Fruit fly (Drosophila melanogaster) whole organism, embryonic: ENCODE measurements around the gene Kyat.

ENCODE experiments used
- Blimp-1 ChIP-seq: fragments of 200-800 bp; sonication (Bioruptor generic); optimal IDR thresholded peaks from 3 replicates; lab custom pipeline; 2018; ENCODE audit warnings: missing biosample characterization, missing genetic modification characterization, mild to moderate bottlenecking, moderate library complexity, missing genetic modification reagents
- CG10654 ChIP-seq: fragments of 200-800 bp; sonication (Bioruptor generic); optimal IDR thresholded peaks from 2 replicates; lab custom pipeline; 2016; ENCODE audit warnings: missing biosample characterization, missing genetic modification characterization
- CG11398 ChIP-seq: fragments of 200-800 bp; sonication (Bioruptor generic); optimal IDR thresholded peaks from 2 replicates; lab custom pipeline; 2016; ENCODE audit warnings: missing biosample characterization, missing genetic modification characterization
- CG11504 ChIP-seq: fragments of 200-800 bp; sonication (Bioruptor generic); optimal IDR thresholded peaks from 3 replicates; lab custom pipeline; 2019; ENCODE audit warnings: missing biosample characterization, mild to moderate bottlenecking, missing genetic modification characterization, moderate library complexity
- CG14014 ChIP-seq: fragments of 200-800 bp; sonication (Bioruptor generic); IDR thresholded peaks from 2 replicates; pipeline ENCODE4 v1.3.6; 2022; ENCODE audit warnings: missing biosample characterization, missing genetic modification characterization
- CG14965 ChIP-seq: fragments of 200-800 bp; sonication (Bioruptor generic); optimal IDR thresholded peaks from 2 replicates; lab custom pipeline; 2016; ENCODE audit warnings: missing biosample characterization, missing genetic modification characterization, borderline replicate concordance
- CG15269 ChIP-seq: fragments of 200-800 bp; sonication (Bioruptor generic); optimal IDR thresholded peaks from 2 replicates; lab custom pipeline; 2018; ENCODE audit warnings: missing biosample characterization, mild to moderate bottlenecking, missing genetic modification characterization, moderate library complexity
- CG15601 ChIP-seq: fragments of 200-800 bp; sonication (Bioruptor generic); optimal IDR thresholded peaks from 3 replicates; lab custom pipeline; 2019; ENCODE audit warnings: missing biosample characterization, mild to moderate bottlenecking, missing genetic modification characterization, moderate library complexity
- CG1602 ChIP-seq: fragments of 200-800 bp; sonication (Bioruptor generic); optimal IDR thresholded peaks from 3 replicates; lab custom pipeline; 2016; ENCODE audit warnings: missing biosample characterization, missing genetic modification characterization
- CG1792 ChIP-seq: fragments of 200-800 bp; sonication (Bioruptor generic); optimal IDR thresholded peaks from 2 replicates; lab custom pipeline; 2016; ENCODE audit warnings: missing biosample characterization, missing genetic modification characterization
- CG2199 ChIP-seq: fragments of 200-800 bp; sonication (Bioruptor generic); IDR thresholded peaks from 3 replicates; pipeline ENCODE4 v1.3.6; 2022; ENCODE audit warnings: missing biosample characterization, missing genetic modification characterization
- CG2875 ChIP-seq: fragments of 200-800 bp; sonication (Bioruptor generic); optimal IDR thresholded peaks from 2 replicates; lab custom pipeline; 2017; ENCODE audit warnings: missing biosample characterization, mild to moderate bottlenecking, missing genetic modification characterization, missing genetic modification reagents
- CG31365 ChIP-seq: fragments of 200-800 bp; sonication (Bioruptor generic); optimal IDR thresholded peaks from 2 replicates; lab custom pipeline; 2018; ENCODE audit warnings: missing biosample characterization, mild to moderate bottlenecking, missing genetic modification characterization
- CG31388 ChIP-seq: fragments of 200-800 bp; sonication (Bioruptor generic); optimal IDR thresholded peaks from 2 replicates; lab custom pipeline; 2016; ENCODE audit warnings: missing biosample characterization, missing genetic modification characterization
- CG34422 ChIP-seq: fragments of 200-800 bp; sonication (Bioruptor generic); IDR thresholded peaks from 3 replicates; pipeline ENCODE4 v1.3.6; 2022; ENCODE audit warnings: missing biosample characterization, missing genetic modification characterization
- CG4424 ChIP-seq: fragments of 200-800 bp; sonication (Bioruptor generic); optimal IDR thresholded peaks from 3 replicates; lab custom pipeline; 2016; ENCODE audit warnings: missing biosample characterization, missing genetic modification characterization
- CG7271 ChIP-seq: fragments of 200-800 bp; sonication (Bioruptor generic); optimal IDR thresholded peaks from 2 replicates; lab custom pipeline; 2018; ENCODE audit warnings: missing biosample characterization, mild to moderate bottlenecking, missing genetic modification characterization, moderate library complexity
- CG7839 ChIP-seq: fragments of 200-800 bp; sonication (Bioruptor generic); optimal IDR thresholded peaks from 3 replicates; lab custom pipeline; 2018; ENCODE audit warnings: missing biosample characterization, mild to moderate bottlenecking, missing genetic modification characterization, moderate library complexity
- CG8765 ChIP-seq: fragments of 200-800 bp; sonication (Bioruptor generic); IDR thresholded peaks from 2 replicates; pipeline ENCODE4 v1.3.6; 2022; ENCODE audit warnings: missing biosample characterization, missing genetic modification characterization
- Camta ChIP-seq: fragments of 200-800 bp; sonication (Bioruptor generic); optimal IDR thresholded peaks from 2 replicates; lab custom pipeline; 2016; ENCODE audit warnings: missing biosample characterization, missing genetic modification characterization
- CkIIα-i1 ChIP-seq: fragments of 200-800 bp; sonication (Bioruptor generic); IDR thresholded peaks from 2 replicates; pipeline ENCODE4 v1.3.6; 2022; ENCODE audit warnings: missing biosample characterization, missing genetic modification characterization
- CoRest ChIP-seq: fragments of 200-800 bp; sonication (Bioruptor generic); optimal IDR thresholded peaks from 3 replicates; lab custom pipeline; 2018; ENCODE audit warnings: missing biosample characterization, mild to moderate bottlenecking, missing genetic modification characterization, moderate library complexity
- Dad ChIP-seq: fragments of 200-800 bp; sonication (Bioruptor generic); optimal IDR thresholded peaks from 3 replicates; lab custom pipeline; 2016; ENCODE audit warnings: missing biosample characterization, missing genetic modification characterization
- HLH3B ChIP-seq: fragments of 200-800 bp; sonication (Bioruptor generic); IDR thresholded peaks from 2 replicates; pipeline ENCODE4 v1.3.6; 2022; ENCODE audit warnings: missing biosample characterization, missing genetic modification characterization
- Hr78 ChIP-seq, 2 experiments: fragments of 200-800 bp in 1 of 2; fragments of >200 bp in 1 of 2; sonication (Bioruptor generic) in 1 of 2; optimal IDR thresholded peaks; 2 replicates each; lab custom pipeline; 2017 to 2019; ENCODE audit warnings: missing biosample characterization in 2 of 2, missing genetic modification characterization in 2 of 2, mild to moderate bottlenecking in 1 of 2, moderate library complexity in 1 of 2
- Hsf ChIP-seq: fragments of 200-800 bp; sonication (Bioruptor generic); optimal IDR thresholded peaks from 3 replicates; lab custom pipeline; 2016; ENCODE audit warnings: missing biosample characterization, missing genetic modification characterization
- NC2α ChIP-seq: fragments of 200-800 bp; sonication (Bioruptor generic); optimal IDR thresholded peaks from 2 replicates; lab custom pipeline; 2016; ENCODE audit warnings: missing biosample characterization, missing genetic modification characterization
- Rfx ChIP-seq: fragments of 200-800 bp; sonication (Bioruptor generic); IDR thresholded peaks from 2 replicates; pipeline ENCODE4 v1.3.6; 2022; ENCODE audit warnings: missing biosample characterization, missing genetic modification characterization
- Scr ChIP-seq: fragments of 200-800 bp; sonication (Bioruptor generic); IDR thresholded peaks from 2 replicates; pipeline ENCODE4 v1.3.6; 2022; ENCODE audit warnings: missing biosample characterization, missing genetic modification characterization; ENCODE audit not compliant: partially characterized antibody
- Sox102F ChIP-seq: fragments of 200-800 bp; sonication (Bioruptor generic); optimal IDR thresholded peaks from 2 replicates; lab custom pipeline; 2018; ENCODE audit warnings: missing biosample characterization, mild to moderate bottlenecking, missing genetic modification characterization, moderate library complexity
- TFAM ChIP-seq: fragments of 200-800 bp; sonication (Bioruptor generic); optimal IDR thresholded peaks from 2 replicates; lab custom pipeline; 2017; ENCODE audit warnings: missing biosample characterization, missing genetic modification characterization, inconsistent platforms
- bsh ChIP-seq, 2 experiments: fragments of 200-800 bp; sonication (Bioruptor generic); optimal IDR thresholded peaks; 2 replicates each; lab custom pipeline; 2017 to 2018; ENCODE audit warnings: mild to moderate bottlenecking in 2 of 2, missing biosample characterization in 2 of 2, missing genetic modification characterization in 2 of 2, moderate library complexity in 1 of 2
- cato ChIP-seq: fragments of 200-800 bp; sonication (Bioruptor generic); optimal IDR thresholded peaks from 2 replicates; lab custom pipeline; 2016; ENCODE audit warnings: missing biosample characterization, missing genetic modification characterization, borderline replicate concordance
- caup ChIP-seq: fragments of 200-800 bp; sonication (Bioruptor generic); optimal IDR thresholded peaks from 3 replicates; lab custom pipeline; 2017; ENCODE audit warnings: missing biosample characterization, mild to moderate bottlenecking, missing genetic modification characterization, moderate library complexity; ENCODE audit not compliant: severe bottlenecking
- ci ChIP-seq: fragments of 200-800 bp; sonication (Bioruptor generic); IDR thresholded peaks from 3 replicates; pipeline ENCODE4 v1.3.6; 2022; ENCODE audit warnings: missing biosample characterization, missing genetic modification characterization
- crp ChIP-seq, 2 experiments: fragments of 200-800 bp; sonication (Bioruptor generic); optimal IDR thresholded peaks; 2 replicates in 1 of 2; 3 replicates in 1 of 2; lab custom pipeline; 2017; ENCODE audit warnings: missing biosample characterization in 2 of 2, missing genetic modification characterization in 2 of 2, mild to moderate bottlenecking in 1 of 2, moderate library complexity in 1 of 2
- dmrt99B ChIP-seq: fragments of 200-800 bp; sonication (Bioruptor generic); optimal IDR thresholded peaks from 2 replicates; lab custom pipeline; 2018; ENCODE audit warnings: missing biosample characterization, mild to moderate bottlenecking, missing genetic modification characterization, moderate library complexity
- dysf ChIP-seq: fragments of 200-800 bp; sonication (Bioruptor generic); IDR thresholded peaks from 3 replicates; pipeline ENCODE4 v1.3.6; 2022; ENCODE audit warnings: missing biosample characterization, missing genetic modification characterization
- lola ChIP-seq, 3 experiments: fragments of >200 bp in 2 of 3; fragments of 200-800 bp in 1 of 3; sonication (Bioruptor generic) in 1 of 3; optimal IDR thresholded peaks; 2 replicates each; lab custom pipeline; 2017 to 2019; ENCODE audit warnings: missing biosample characterization in 3 of 3, missing genetic modification characterization in 3 of 3, mild to moderate bottlenecking in 1 of 3, moderate library complexity in 1 of 3
- p53 ChIP-seq: fragments of 200-800 bp; sonication (Bioruptor generic); optimal IDR thresholded peaks from 2 replicates; lab custom pipeline; 2016; ENCODE audit warnings: missing biosample characterization, missing genetic modification characterization
- pan ChIP-seq, 4 experiments: fragments of >200 bp in 3 of 4; fragments of 200-800 bp in 1 of 4; sonication (Bioruptor generic) in 1 of 4; optimal IDR thresholded peaks in 3 of 4; IDR thresholded peaks in 1 of 4; 2 replicates each; pipeline versions ENCODE4 v1.3.6 to Lab custom; 2017 to 2022; ENCODE audit warnings: missing biosample characterization in 2 of 4, missing genetic modification characterization in 2 of 4, mixed read lengths in 1 of 4
- sens-2 ChIP-seq: fragments of 200-800 bp; sonication (Bioruptor generic); IDR thresholded peaks from 2 replicates; pipeline ENCODE4 v1.3.6; 2022; ENCODE audit warnings: missing biosample characterization, missing genetic modification characterization
- shn ChIP-seq: fragments of 200-800 bp; sonication (Bioruptor generic); optimal IDR thresholded peaks from 3 replicates; lab custom pipeline; 2016; ENCODE audit warnings: missing biosample characterization, missing genetic modification characterization
- sim ChIP-seq: fragments of 200-800 bp; sonication (Bioruptor generic); IDR thresholded peaks from 2 replicates; pipeline ENCODE4 v1.3.6; 2022; ENCODE audit warnings: missing biosample characterization, missing genetic modification characterization
- sr ChIP-seq: fragments of 200-800 bp; sonication (Bioruptor generic); IDR thresholded peaks from 3 replicates; pipeline ENCODE4 v1.3.6; 2022; ENCODE audit warnings: missing biosample characterization, missing genetic modification characterization
- toy ChIP-seq: fragments of 200-800 bp; sonication (Bioruptor generic); IDR thresholded peaks from 2 replicates; pipeline ENCODE4 v1.3.6; 2022; ENCODE audit warnings: missing biosample characterization, missing genetic modification characterization

Gene Kyat

DNA sequence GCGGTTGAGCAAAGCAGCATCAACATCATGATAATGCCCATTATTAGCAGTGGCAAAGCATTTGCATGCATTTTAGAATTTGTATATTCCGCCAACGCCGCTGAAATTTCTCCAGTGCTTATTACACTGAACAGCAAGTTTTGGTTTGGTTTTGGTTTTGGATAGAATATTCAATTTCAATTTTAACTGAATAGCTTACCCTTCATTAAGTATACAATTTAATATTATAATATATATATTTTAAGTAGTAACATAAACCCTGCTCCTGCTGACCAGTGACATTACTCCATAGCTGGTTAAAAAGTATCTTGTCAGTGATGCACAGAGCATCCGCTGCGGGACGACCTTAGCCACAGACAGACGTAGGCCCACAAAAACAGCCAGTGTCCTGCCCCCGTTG is 25.1 kb upstream of the Kyat start (continued):
- TF ChIP-seq dmrt99B (peak; percentile 36), CG2875 (GFP tag; lab: Kevin White, UChicago) (no peak), CkIIα-i1 (no peak), CG15269 (tag; lab: Kevin White, UChicago) (peak; percentile 4), CG15601 (tag; lab: Kevin White, UChicago) (no peak), crp (GFP tag; optimal IDR thresholded peaks at IDR 0.05; lab: Kevin White, UChicago) (no peak), CG8765 (GFP tag; lab: Robert Waterston, UW) (no peak), pan (optimal IDR thresholded peaks at IDR 0.05; lab: Kevin White, UChicago) (no peak), pan (GFP tag; optimal IDR thresholded peaks at IDR 0.05 in 1 of 2, IDR thresholded peaks at IDR 0.05 in 1 of 2) (peak in 1 of 2 experiments; percentile 30), CG31365 (no peak), NC2α (GFP tag; lab: Kevin White, UChicago) (no peak), CG4424 (GFP tag; lab: Kevin White, UChicago) (no peak), CG7839 (tag; lab: Kevin White, UChicago) (peak; percentile 2), Scr (GFP tag; lab: Robert Waterston, UW) (no peak), sens-2 (GFP tag; lab: Robert Waterston, UW) (no peak), HLH3B (no peak), caup (GFP tag; lab: Kevin White, UChicago) (no peak), CG11398 (GFP tag; lab: Kevin White, UChicago) (no peak), CG14965 (GFP tag; lab: Kevin White, UChicago) (no peak), CG34422 (no peak), sr (GFP tag; lab: Robert Waterston, UW) (no peak), Hr78 (GFP tag; optimal IDR thresholded peaks at IDR 0.05; lab: Kevin White, UChicago) (no peak), toy (GFP tag; lab: Robert Waterston, UW) (no peak), Dad (GFP tag; lab: Kevin White, UChicago) (no peak), TFAM (GFP tag; lab: Kevin White, UChicago) (no peak), Rfx (GFP tag; lab: Robert Waterston, UW) (no peak), Hsf (GFP tag; lab: Kevin White, UChicago) (no peak), cato (GFP tag; lab: Kevin White, UChicago) (no peak), ci (GFP tag; lab: Robert Waterston, UW) (peak; percentile 46; the same call in 2 of the 3 replicates), CG2199 (GFP tag; lab: Robert Waterston, UW) (no peak), lola (GFP tag; optimal IDR thresholded peaks at IDR 0.05; lab: Kevin White, UChicago) (no peak), shn (GFP tag; lab: Kevin White, UChicago) (no peak), CG31388 (no peak), CG1602 (GFP tag; lab: Kevin White, UChicago) (no peak), CG7271 (tag; lab: Kevin White, UChicago) (no peak), CG11504 (tag; lab: Kevin White, UChicago) (peak; percentile 25), p53 (GFP tag; lab: Kevin White, UChicago) (no peak), CoRest (tag; lab: Kevin White, UChicago) (no peak), CG1792 (GFP tag; lab: Kevin White, UChicago) (no peak), CG14014 (no peak), bsh (GFP tag; optimal IDR thresholded peaks at IDR 0.05; lab: Kevin White, UChicago) (peak in 1 of 2 experiments; percentile 38), Blimp-1 (peak; percentile 26), dysf (GFP tag; lab: Robert Waterston, UW) (0 out of 3 replicates have a peak, but pooled peaks have one; percentile 17), CG10654 (no peak), Camta (no peak), sim (no peak), Sox102F (GFP tag; lab: Kevin White, UChicago) (peak; percentile 43)
